Worm (Caenorhabditis elegans) whole organism, early embryonic: ENCODE measurements around the gene srlf-32.

Source experiments
- B0310.2 ChIP-seq: sonication (generic microtip); optimal IDR thresholded peaks from 2 replicates; lab custom pipeline; 2016; ENCODE audit warnings: mild to moderate bottlenecking, missing genetic modification characterization, missing compliant biosample characterization
- F13C5.2 ChIP-seq: sonication (generic microtip); optimal IDR thresholded peaks from 2 replicates; lab custom pipeline; 2017; ENCODE audit warnings: mild to moderate bottlenecking, missing genetic modification characterization, inconsistent platforms, missing compliant biosample characterization
- aly-1 ChIP-seq: sonication (generic microtip); optimal IDR thresholded peaks from 2 replicates; lab custom pipeline; 2016; ENCODE audit warnings: missing genetic modification characterization, missing compliant biosample characterization
- ama-1 ChIP-seq: fragments of 150-350 bp; optimal IDR thresholded peaks from 2 replicates; lab custom pipeline; 2014
- ceh-13 ChIP-seq: fragments of 200-800 bp; sonication (Bioruptor generic); optimal IDR thresholded peaks from 2 replicates; lab custom pipeline; 2018; ENCODE audit warnings: mild to moderate bottlenecking, missing genetic modification characterization, missing compliant biosample characterization
- ceh-36 ChIP-seq: sonication (generic microtip); optimal IDR thresholded peaks from 2 replicates; lab custom pipeline; 2016; ENCODE audit warnings: missing genetic modification characterization, inconsistent platforms, missing compliant biosample characterization
- ets-7 ChIP-seq: sonication (generic microtip); optimal IDR thresholded peaks from 2 replicates; lab custom pipeline; 2016; ENCODE audit warnings: missing genotype, missing genetic modification characterization, missing compliant biosample characterization
- flt-1 ChIP-seq: fragments of 200-800 bp; sonication (Bioruptor generic); IDR thresholded peaks from 2 replicates; pipeline ENCODE4 v1.3.6; 2022; ENCODE audit warnings: missing genetic modification characterization, missing compliant biosample characterization
- hmbx-1 ChIP-seq: sonication (generic microtip); optimal IDR thresholded peaks from 2 replicates; lab custom pipeline; 2016; ENCODE audit warnings: mild to moderate bottlenecking, missing genetic modification characterization, missing compliant biosample characterization
- hmg-4 ChIP-seq: fragments of 200-800 bp; sonication (Bioruptor generic); optimal IDR thresholded peaks from 2 replicates; lab custom pipeline; 2018; ENCODE audit warnings: mild to moderate bottlenecking, missing genetic modification characterization, missing compliant biosample characterization
- hnd-1 ChIP-seq: sonication (generic microtip); optimal IDR thresholded peaks from 2 replicates; lab custom pipeline; 2016; ENCODE audit warnings: missing genetic modification characterization, missing compliant biosample characterization
- pes-1 ChIP-seq: fragments of 200-800 bp; sonication (Bioruptor generic); IDR thresholded peaks from 2 replicates; pipeline ENCODE4 v1.3.6; 2022; ENCODE audit warnings: missing genetic modification reagents, missing genetic modification characterization, missing compliant biosample characterization
- scrt-1 ChIP-seq: fragments of 200-800 bp; sonication (Bioruptor generic); IDR thresholded peaks from 2 replicates; pipeline ENCODE4 v1.3.6; 2022; ENCODE audit warnings: missing genetic modification characterization, missing compliant biosample characterization
- sea-1 ChIP-seq: fragments of 200-800 bp; sonication (Bioruptor generic); conservative IDR thresholded peaks from 2 replicates; pipeline ENCODE4 v1.3.6; 2022; ENCODE audit warnings: missing genetic modification characterization, missing compliant biosample characterization
- tbx-11 ChIP-seq: fragments of 200-800 bp; sonication (Bioruptor generic); IDR thresholded peaks from 2 replicates; pipeline ENCODE4 v1.3.6; 2022; ENCODE audit warnings: missing genetic modification characterization, missing compliant biosample characterization
- tbx-37 ChIP-seq: fragments of 200-800 bp; sonication (Bioruptor generic); conservative IDR thresholded peaks from 2 replicates; pipeline ENCODE4 v1.3.6; 2022; ENCODE audit warnings: missing genetic modification reagents, missing genetic modification characterization, missing compliant biosample characterization
- tra-4 ChIP-seq: sonication (generic microtip); optimal IDR thresholded peaks from 2 replicates; lab custom pipeline; 2017; ENCODE audit warnings: missing genetic modification characterization, missing compliant biosample characterization

The srlf-32 gene

ce11 chrIV:11915768-11916453 is 9.9 kb upstream of the srlf-32 start, which contains the start of gene ZK822.9:
ZK822.9 (plus strand) TSS chrIV:11915947.
- TF ChIP-seq hnd-1 (tag; lab: Kevin White, UChicago) (no peak), ceh-36 (tag; lab: Kevin White, UChicago) (no peak), tbx-37 (GFP tag; lab: Robert Waterston, UW) (no peak), hmbx-1 (tag; lab: Kevin White, UChicago) (no peak), tbx-11 (no peak), pes-1 (GFP tag; lab: Robert Waterston, UW) (no peak), sea-1 (GFP tag; lab: Robert Waterston, UW) (no peak), scrt-1 (GFP tag; lab: Robert Waterston, UW) (no peak), tra-4 (no peak), ama-1 (no peak), flt-1 (GFP tag; lab: Robert Waterston, UW) (no peak), aly-1 (tag; lab: Kevin White, UChicago) (no peak), B0310.2 (no peak), ceh-13 (GFP tag; lab: Kevin White, UChicago) (no peak), hmg-4 (GFP tag; lab: Kevin White, UChicago) (no peak), ets-7 (tag; lab: Kevin White, UChicago) (no peak)

ce11 chrIV:11916907-11917306 is 8.9 kb upstream of the srlf-32 start, which contains the start of gene ZK822.10:
ZK822.10 (plus strand) TSS chrIV:11917137.
- TF ChIP-seq ceh-13 (GFP tag; lab: Kevin White, UChicago) (no peak), ceh-36 (tag; lab: Kevin White, UChicago) (no peak), pes-1 (GFP tag; lab: Robert Waterston, UW) (no peak), ets-7 (tag; lab: Kevin White, UChicago) (no peak), F13C5.2 (tag; lab: Kevin White, UChicago) (no peak), hnd-1 (tag; lab: Kevin White, UChicago) (no peak), ama-1 (no peak), aly-1 (tag; lab: Kevin White, UChicago) (no peak), hmbx-1 (tag; lab: Kevin White, UChicago) (no peak), hmg-4 (GFP tag; lab: Kevin White, UChicago) (no peak), tbx-11 (no peak), tbx-37 (GFP tag; lab: Robert Waterston, UW) (no peak), flt-1 (GFP tag; lab: Robert Waterston, UW) (no peak), scrt-1 (GFP tag; lab: Robert Waterston, UW) (no peak)

ce11 chrIV:11917886-11918285 is 7.9 kb upstream of the srlf-32 start:
- TF ChIP-seq F13C5.2 (tag; lab: Kevin White, UChicago) (no peak), ama-1 (no peak), pes-1 (GFP tag; lab: Robert Waterston, UW) (no peak), ceh-13 (GFP tag; lab: Kevin White, UChicago) (no peak), tbx-37 (GFP tag; lab: Robert Waterston, UW) (no peak), tra-4 (no peak), ets-7 (tag; lab: Kevin White, UChicago) (no peak), hnd-1 (tag; lab: Kevin White, UChicago) (no peak), tbx-11 (no peak), flt-1 (GFP tag; lab: Robert Waterston, UW) (no peak), ceh-36 (tag; lab: Kevin White, UChicago) (no peak), aly-1 (tag; lab: Kevin White, UChicago) (no peak), hmbx-1 (tag; lab: Kevin White, UChicago) (no peak), hmg-4 (GFP tag; lab: Kevin White, UChicago) (no peak), scrt-1 (GFP tag; lab: Robert Waterston, UW) (no peak)

- TF ChIP-seq tbx-37 (GFP tag; lab: Robert Waterston, UW): no peak
Observed at ce11 chrIV:11919067-11919466, 6.8 kb upstream of the srlf-32 start.

ce11 chrIV:11922011-11922410 is 3.8 kb upstream of the srlf-32 start, which contains the start of gene ZK822.1:
ZK822.1 (minus strand) TSS chrIV:11922131.
- TF ChIP-seq ets-7 (tag; lab: Kevin White, UChicago) (no peak), tbx-11 (no peak), aly-1 (tag; lab: Kevin White, UChicago) (no peak), ama-1 (no peak), tbx-37 (GFP tag; lab: Robert Waterston, UW) (no peak), B0310.2 (no peak), ceh-13 (GFP tag; lab: Kevin White, UChicago) (no peak), sea-1 (GFP tag; lab: Robert Waterston, UW) (no peak), pes-1 (GFP tag; lab: Robert Waterston, UW) (no peak), hnd-1 (tag; lab: Kevin White, UChicago) (no peak), hmbx-1 (tag; lab: Kevin White, UChicago) (no peak)

ce11 chrIV:11923074-11923473 is 2.8 kb upstream of the srlf-32 start, which contains the start of gene srlf-31:
srlf-31 (minus strand) TSS chrIV:11923174.
- TF ChIP-seq flt-1 (GFP tag; lab: Robert Waterston, UW) (no peak), ets-7 (tag; lab: Kevin White, UChicago) (no peak), scrt-1 (GFP tag; lab: Robert Waterston, UW) (no peak), tbx-37 (GFP tag; lab: Robert Waterston, UW) (no peak), B0310.2 (no peak), sea-1 (GFP tag; lab: Robert Waterston, UW) (no peak), ceh-36 (tag; lab: Kevin White, UChicago) (no peak), tra-4 (no peak), F13C5.2 (tag; lab: Kevin White, UChicago) (no peak), hmbx-1 (tag; lab: Kevin White, UChicago) (no peak), tbx-11 (no peak), hmg-4 (GFP tag; lab: Kevin White, UChicago) (no peak), ama-1 (no peak), pes-1 (GFP tag; lab: Robert Waterston, UW) (no peak), ceh-13 (GFP tag; lab: Kevin White, UChicago) (no peak), aly-1 (tag; lab: Kevin White, UChicago) (no peak), hnd-1 (tag; lab: Kevin White, UChicago) (no peak)
